Fruit fly (Drosophila melanogaster): ENCODE measurements around the gene CG8997.

DNA sequence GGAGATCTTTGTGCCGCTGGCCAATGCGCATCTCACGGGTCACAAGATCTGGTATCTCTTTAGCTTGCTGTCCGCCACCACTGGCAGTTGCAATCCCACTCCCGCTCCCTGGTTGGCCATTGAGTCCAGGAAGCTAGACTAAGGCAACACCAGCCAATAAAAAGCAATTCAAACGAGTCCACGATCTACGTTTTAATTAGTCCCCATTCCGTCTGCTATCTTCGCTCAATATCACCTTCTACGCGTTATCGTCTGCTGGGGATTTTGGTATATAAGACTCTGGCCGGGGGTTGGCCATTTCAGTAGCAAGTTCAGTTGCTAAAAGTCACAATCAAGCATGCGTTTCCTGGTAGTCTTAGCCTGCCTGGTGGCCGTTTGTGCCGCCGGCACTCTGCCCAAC is 2.5 kb upstream of the CG8997 start, which contains the start of gene CG7953:
- no peak for TF ChIP-seq CG6854 (GFP tag; optimal IDR thresholded peaks at IDR 0.05)
- no peak for TF ChIP-seq chm (GFP tag; IDR thresholded peaks at IDR 0.05)
